Worm (Caenorhabditis elegans) whole organism, L2 larva: ENCODE data around the gene C17C3.1.

Experiments
- F13H6.1 ChIP-seq: sonication (generic microtip); optimal IDR thresholded peaks from 2 replicates; lab custom pipeline; 2016; ENCODE audit warnings: missing genetic modification characterization, missing compliant biosample characterization
- aly-2 ChIP-seq: fragments of 150-350 bp; optimal IDR thresholded peaks from 2 replicates; lab custom pipeline; 2014; ENCODE audit warnings: missing biosample characterization, missing genetic modification characterization
- ama-1 ChIP-seq: fragments of 150-350 bp; optimal IDR thresholded peaks from 2 replicates; lab custom pipeline; 2018; ENCODE audit warnings: inconsistent platforms
- elt-1 ChIP-seq: fragments of 150-350 bp; optimal IDR thresholded peaks from 2 replicates; lab custom pipeline; 2014; ENCODE audit warnings: missing biosample characterization, missing genetic modification characterization
- elt-3 ChIP-seq: sonication (generic microtip); optimal IDR thresholded peaks from 2 replicates; lab custom pipeline; 2017; ENCODE audit warnings: missing biosample characterization, missing genetic modification characterization
- lin-13 ChIP-seq: fragments of 150-350 bp; optimal IDR thresholded peaks from 2 replicates; lab custom pipeline; 2014; ENCODE audit warnings: missing biosample characterization, missing genetic modification reagents, missing genetic modification characterization
- mdl-1 ChIP-seq, 2 experiments: fragments of 150-350 bp in 1 of 2; sonication (generic microtip) in 1 of 2; optimal IDR thresholded peaks; 2 replicates each; lab custom pipeline; 2017; ENCODE audit warnings: missing biosample characterization in 2 of 2, missing genetic modification characterization in 2 of 2
- nhr-11 ChIP-seq: fragments of 150-350 bp; optimal IDR thresholded peaks from 2 replicates; lab custom pipeline; 2014; ENCODE audit warnings: missing biosample characterization, missing genetic modification characterization
- nhr-12 ChIP-seq: fragments of 150-350 bp; optimal IDR thresholded peaks from 2 replicates; lab custom pipeline; 2014; ENCODE audit warnings: missing biosample characterization, missing genetic modification characterization
- nhr-237 ChIP-seq: fragments of 150-350 bp; optimal IDR thresholded peaks from 2 replicates; lab custom pipeline; 2014; ENCODE audit warnings: missing biosample characterization, missing genetic modification characterization
- nhr-25 ChIP-seq: fragments of 150-350 bp; sonication (generic microtip); optimal IDR thresholded peaks from 3 replicates; lab custom pipeline; 2014; ENCODE audit warnings: missing biosample characterization, missing genetic modification characterization
- sma-3 ChIP-seq: sonication (generic microtip); optimal IDR thresholded peaks from 2 replicates; lab custom pipeline; 2016; ENCODE audit warnings: missing genetic modification reagents, missing genetic modification characterization, missing compliant biosample characterization
- unc-39 ChIP-seq: fragments of 150-350 bp; optimal IDR thresholded peaks from 2 replicates; lab custom pipeline; 2014; ENCODE audit warnings: missing biosample characterization, missing genetic modification characterization
- unc-62 ChIP-seq: fragments of 150-350 bp; optimal IDR thresholded peaks from 2 replicates; lab custom pipeline; 2014; ENCODE audit warnings: missing biosample characterization, missing genetic modification reagents, missing genetic modification characterization

- TF ChIP-seq F13H6.1 (tag; lab: Kevin White, UChicago) (no peak), nhr-12 (tag; lab: Kevin White, UChicago) (no peak), unc-39 (tag; lab: Kevin White, UChicago) (no peak), elt-3 (tag; lab: Kevin White, UChicago) (no peak), mdl-1 (tag; optimal IDR thresholded peaks at IDR 0.05; lab: Kevin White, UChicago) (no peak), lin-13 (no peak), nhr-11 (no peak), aly-2 (no peak), elt-1 (tag; lab: Kevin White, UChicago) (no peak), sma-3 (GFP tag; lab: Kevin White, UChicago) (no peak), nhr-237 (tag; lab: Kevin White, UChicago) (no peak), unc-62 (GFP tag; lab: Kevin White, UChicago) (no peak), nhr-25 (tag; lab: Kevin White, UChicago) (no peak), ama-1 (lab: Kevin White, UChicago) (no peak)
These were observed 8.3 kb downstream of the C17C3.1 start for ce11 chrII:5578714-5579113.
